Fruit fly (Drosophila melanogaster) Kc167 (cell line): ENCODE measurements around the gene Vha26.

Experiments used
- Myc ChIP-seq: fragments of >200 bp; optimal IDR thresholded peaks from 2 replicates; lab custom pipeline; 2017; ENCODE audit warnings: missing external identifiers
- Sin3A ChIP-seq: fragments of >200 bp; optimal IDR thresholded peaks from 2 replicates; lab custom pipeline; 2018; ENCODE audit warnings: missing external identifiers
- insv ChIP-seq: fragments of >200 bp; optimal IDR thresholded peaks from 3 replicates; lab custom pipeline; 2018; ENCODE audit warnings: missing external identifiers
- psq ChIP-seq: fragments of >200 bp; optimal IDR thresholded peaks from 2 replicates; lab custom pipeline; 2017; ENCODE audit warnings: missing external identifiers

DNA sequence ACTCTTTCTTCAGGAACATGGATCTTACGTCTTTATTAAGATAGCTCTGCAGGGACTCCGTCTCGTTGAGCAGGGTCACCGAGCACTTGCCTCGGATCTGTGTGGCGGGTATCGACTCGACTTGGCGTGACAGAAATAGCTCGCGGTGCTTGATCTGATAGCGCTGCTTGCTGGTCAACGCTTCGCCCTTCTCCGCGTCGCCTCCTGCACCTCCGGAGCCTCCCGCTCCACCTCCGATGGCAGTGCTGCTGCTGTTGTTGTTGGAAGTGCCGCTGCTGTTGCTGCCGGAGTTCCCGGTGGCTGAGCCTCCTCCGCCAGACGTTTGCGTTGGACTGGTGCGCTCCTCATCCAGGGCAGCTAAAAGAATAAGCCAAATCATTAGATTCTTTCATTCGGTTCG lies 51.9 kb downstream of the Vha26 start:
- TF ChIP-seq Sin3A (lab: Kevin White, UChicago), result no peak
- TF ChIP-seq psq (lab: Kevin White, UChicago), result no peak
- TF ChIP-seq Myc (lab: Kevin White, UChicago), result no peak
- no peak for TF ChIP-seq insv (lab: Kevin White, UChicago)
